Fruit fly (Drosophila melanogaster) whole organism, pupa: Measurements from ENCODE around the gene CG6296.
A peak's percentile ranks its signal among the peaks of the same experiment; 100 is the strongest.

Source experiments
- CG12605 ChIP-seq: fragments of 200-800 bp; sonication (Bioruptor generic); IDR thresholded peaks from 2 replicates; pipeline ENCODE4 v1.3.6; 2022; ENCODE audit warnings: missing biosample characterization, missing genetic modification characterization
- CG13204 ChIP-seq: fragments of 200-800 bp; sonication (Bioruptor generic); optimal IDR thresholded peaks from 2 replicates; lab custom pipeline; 2018; ENCODE audit warnings: missing biosample characterization, mild to moderate bottlenecking, missing genetic modification characterization, moderate library complexity
- CG14655 ChIP-seq: fragments of 200-800 bp; sonication (Bioruptor generic); optimal IDR thresholded peaks from 3 replicates; lab custom pipeline; 2017; ENCODE audit warnings: mild to moderate bottlenecking, missing biosample characterization, missing genetic modification reagents, missing genetic modification characterization
- CG15710 ChIP-seq: fragments of 200-800 bp; sonication (Bioruptor generic); optimal IDR thresholded peaks from 2 replicates; lab custom pipeline; 2018; ENCODE audit warnings: missing biosample characterization, mild to moderate bottlenecking, missing genetic modification characterization, moderate library complexity
- CG17806 ChIP-seq: fragments of 200-800 bp; sonication (Bioruptor generic); optimal IDR thresholded peaks from 2 replicates; lab custom pipeline; 2018; ENCODE audit warnings: missing biosample characterization, mild to moderate bottlenecking, missing genetic modification characterization, moderate library complexity
- CG34367 ChIP-seq: fragments of 200-800 bp; sonication (Bioruptor generic); optimal IDR thresholded peaks from 2 replicates; lab custom pipeline; 2018; ENCODE audit warnings: missing biosample characterization, mild to moderate bottlenecking, missing genetic modification characterization
- CG4496 ChIP-seq: fragments of 200-800 bp; sonication (Bioruptor generic); IDR thresholded peaks from 3 replicates; pipeline ENCODE4 v1.3.6; 2022; ENCODE audit warnings: missing biosample characterization, missing genetic modification characterization
- CG8159 ChIP-seq: fragments of 200-800 bp; sonication (Bioruptor generic); optimal IDR thresholded peaks from 3 replicates; lab custom pipeline; 2018; ENCODE audit warnings: missing biosample characterization, mild to moderate bottlenecking, missing genetic modification characterization, moderate library complexity
- D1 ChIP-seq: fragments of 200-800 bp; sonication (Bioruptor generic); optimal IDR thresholded peaks from 2 replicates; lab custom pipeline; 2018; ENCODE audit warnings: missing biosample characterization, mild to moderate bottlenecking, missing genetic modification characterization, moderate library complexity
- EcR ChIP-seq: fragments of 200-800 bp; sonication (Bioruptor generic); optimal IDR thresholded peaks from 3 replicates; lab custom pipeline; 2019; ENCODE audit warnings: missing biosample characterization, missing genetic modification characterization, mild to moderate bottlenecking, moderate library complexity, missing genetic modification reagents
- Pif1B ChIP-seq: fragments of 200-800 bp; sonication (Bioruptor generic); optimal IDR thresholded peaks from 3 replicates; lab custom pipeline; 2016; ENCODE audit warnings: missing biosample characterization, missing genetic modification characterization
- fd96Ca ChIP-seq: fragments of 200-800 bp; sonication (Bioruptor generic); IDR thresholded peaks from 3 replicates; pipeline ENCODE4 v1.3.6; 2022; ENCODE audit warnings: missing biosample characterization, missing genetic modification characterization
- gl ChIP-seq: fragments of 200-800 bp; sonication (Bioruptor generic); optimal IDR thresholded peaks from 2 replicates; lab custom pipeline; 2018; ENCODE audit warnings: missing biosample characterization, mild to moderate bottlenecking, missing genetic modification characterization
- rn ChIP-seq: fragments of 200-800 bp; sonication (Bioruptor generic); IDR thresholded peaks from 2 replicates; pipeline ENCODE4 v1.3.6; 2022; ENCODE audit warnings: missing biosample characterization, missing genetic modification characterization

DNA sequence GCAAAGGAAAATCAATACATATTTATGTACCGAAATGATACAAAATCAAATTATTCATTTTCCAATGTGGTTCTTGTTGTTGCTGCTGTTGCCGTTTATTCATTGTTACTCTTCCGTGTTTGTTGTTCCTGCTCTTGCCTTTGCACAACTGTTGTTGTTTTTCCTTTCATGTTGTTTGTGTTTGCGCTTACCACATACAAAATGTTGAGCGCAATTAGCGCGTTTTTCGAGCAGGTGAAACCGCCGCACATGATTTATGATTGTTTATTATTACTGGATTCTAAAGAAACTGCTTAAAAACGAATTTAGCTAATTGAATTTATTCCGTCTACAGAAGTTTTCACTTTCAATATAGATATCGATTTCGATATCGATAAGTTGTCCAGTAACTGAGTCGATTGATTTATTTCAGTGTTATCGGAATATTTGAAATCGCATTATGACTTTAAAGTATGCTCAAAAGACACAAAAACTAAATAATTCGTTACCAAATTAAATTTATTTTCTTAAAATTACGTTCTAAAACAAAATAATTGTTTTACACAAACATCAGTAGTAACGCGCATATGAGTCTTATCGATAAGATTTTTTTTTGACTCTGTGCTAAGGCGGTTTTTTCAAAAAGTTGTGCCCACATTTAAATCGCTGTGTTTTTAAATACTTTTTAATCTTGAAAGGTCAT lies 40.7 kb downstream of the CG6296 start, which contains the start of gene Tsp97E:
- TF ChIP-seq rn (no peak), fd96Ca (GFP tag; lab: Robert Waterston, UW) (no peak), CG14655 (peak; percentile 28), Pif1B (GFP tag; lab: Kevin White, UChicago) (no peak), CG34367 (tag; lab: Kevin White, UChicago) (no peak), CG8159 (tag; lab: Kevin White, UChicago) (no peak), CG12605 (GFP tag; lab: Robert Waterston, UW) (no peak), EcR (GFP tag; lab: Kevin White, UChicago) (no peak), CG17806 (no peak), CG15710 (tag; lab: Kevin White, UChicago) (no peak), CG13204 (GFP tag; lab: Kevin White, UChicago) (no peak), CG4496 (GFP tag; lab: Robert Waterston, UW) (no peak), D1 (no peak), gl (tag; lab: Kevin White, UChicago) (no peak)
